Fruit fly (Drosophila melanogaster): ENCODE results near the gene Psf1.
"Not testable (repeated sequence)": the region's sequence is repeated elsewhere in the genome, so short reads cannot be mapped to it uniquely, and the experiment has no call there.

The Psf1 gene

DNA sequence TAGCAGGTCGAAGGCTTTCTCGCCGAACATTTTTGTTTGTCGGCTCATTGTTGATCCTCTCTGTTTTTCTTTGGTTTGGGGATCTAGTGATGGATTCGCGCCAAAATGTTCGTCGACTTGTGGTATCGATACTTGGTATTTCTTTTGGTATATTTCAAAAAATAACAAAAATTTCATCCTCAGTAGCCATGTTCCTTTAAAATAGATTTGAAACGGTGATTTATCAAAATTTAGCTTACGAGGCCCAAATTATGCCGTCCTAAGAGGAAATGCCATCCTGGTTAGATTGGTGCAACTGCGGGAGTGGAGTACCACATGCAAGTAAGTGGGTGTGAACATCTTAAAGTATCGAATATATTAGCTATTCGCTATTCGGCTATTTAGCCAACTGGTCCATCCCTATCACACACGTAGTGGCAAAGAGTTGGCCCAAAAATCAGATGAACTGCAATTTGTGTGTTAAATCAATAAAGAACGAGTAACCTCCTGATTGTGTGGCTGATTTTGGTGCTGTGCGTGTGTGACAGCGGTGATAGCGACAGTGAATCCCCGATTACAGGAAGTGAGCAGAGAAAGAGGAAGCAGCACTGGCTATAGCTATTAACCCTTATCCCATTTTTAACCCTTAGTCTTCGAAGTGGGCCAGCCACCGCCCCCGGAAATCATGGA, at the start of gene Psf1, which contains the start of gene Sac1:
Gene Psf1 (minus strand): TSS at position 51 of the 669 bp plus-strand sequence.
Gene Sac1 (plus strand): TSS at position 191 of the 669 bp plus-strand sequence.
- no peak for TF ChIP-seq CG8478 (optimal IDR thresholded peaks at IDR 0.05)
- TF ChIP-seq CTCF (optimal IDR thresholded peaks at IDR 0.05) = peak; percentile 8 to 30

dm6 chr3L:1295693-1296092, 48.2 kb upstream of the Psf1 start, which contains the start of gene Rabex-5:
Rabex-5 (plus strand) TSS chr3L:1295913.
- TF ChIP-seq CG8478 (optimal IDR thresholded peaks at IDR 0.05) (no peak), CTCF (optimal IDR thresholded peaks at IDR 0.05) (peak; percentile 12 to 38)

DNA sequence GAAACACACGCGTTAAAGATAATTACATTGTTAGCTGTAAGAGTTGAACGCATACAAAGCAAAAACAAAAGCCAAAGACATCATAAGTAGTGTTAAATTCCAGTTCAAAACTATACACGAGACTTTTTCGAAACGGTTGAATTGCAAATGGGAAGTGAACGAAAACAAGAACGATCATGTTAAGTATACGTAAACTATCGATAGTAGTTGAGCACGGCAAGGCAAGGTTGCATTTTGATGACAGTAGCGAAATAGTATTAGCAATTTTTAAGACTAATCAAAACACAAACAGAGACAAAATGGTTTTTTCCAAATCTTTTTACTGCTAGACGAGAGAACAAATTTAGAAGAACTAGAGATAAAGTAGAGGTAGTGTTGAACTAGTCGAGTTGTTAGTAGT, 47.4 kb upstream of the Psf1 start:
- no peak for TF ChIP-seq CTCF (optimal IDR thresholded peaks at IDR 0.05)
- TF ChIP-seq CG8478 (optimal IDR thresholded peaks at IDR 0.05) = no peak

dm6 chr3L:1280890-1281622, 33.6 kb upstream of the Psf1 start:
- TF ChIP-seq CG8478 (optimal IDR thresholded peaks at IDR 0.05) = no peak
- no peak for TF ChIP-seq CTCF (optimal IDR thresholded peaks at IDR 0.05)

dm6 chr3L:1279685-1280084, 32.2 kb upstream of the Psf1 start:
- TF ChIP-seq CTCF (optimal IDR thresholded peaks at IDR 0.05) (no peak), CG8478 (optimal IDR thresholded peaks at IDR 0.05) (no peak)

DNA sequence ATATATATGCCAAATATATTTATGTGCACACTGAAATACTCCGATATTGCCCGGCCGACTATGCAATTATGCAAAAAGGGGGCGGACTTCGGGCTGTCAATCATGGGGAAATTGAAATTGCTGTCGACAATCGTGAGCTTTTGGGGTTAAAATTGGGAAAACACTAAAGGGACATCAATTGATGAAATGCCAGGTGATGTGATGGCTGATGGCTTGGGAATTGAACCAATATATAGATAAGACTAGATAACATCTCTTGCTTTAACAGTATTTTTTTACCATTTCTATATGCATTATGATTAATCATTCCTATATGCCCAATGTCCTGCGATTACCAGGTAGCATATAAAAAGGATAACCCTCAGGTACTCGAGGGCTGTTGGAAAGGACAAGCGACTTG, 30.5 kb upstream of the Psf1 start:
- no peak for TF ChIP-seq CG8478 (optimal IDR thresholded peaks at IDR 0.05)
- no peak for TF ChIP-seq CTCF (optimal IDR thresholded peaks at IDR 0.05)

DNA sequence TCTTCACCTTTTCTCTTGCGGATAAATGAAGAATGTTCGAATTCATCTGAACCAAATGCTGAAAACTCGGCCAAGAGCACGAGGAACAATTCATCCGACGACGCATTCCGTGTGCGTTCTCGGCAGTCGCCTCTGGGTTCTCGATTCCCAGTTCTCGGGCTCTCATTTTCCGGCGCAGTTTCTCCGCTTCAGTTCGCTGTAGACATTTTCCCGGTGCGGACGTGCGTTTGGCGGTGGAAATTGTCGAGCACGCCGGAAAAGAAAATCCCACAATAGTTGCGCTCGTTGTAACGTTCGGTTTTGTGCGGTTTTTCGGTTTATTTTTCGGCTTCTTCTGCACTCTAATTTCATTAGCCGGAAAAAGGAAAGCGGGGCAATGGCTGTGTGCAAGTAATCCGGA, 28.3 kb upstream of the Psf1 start, which contains the start of gene CG32333:
Gene CG32333 (plus strand): TSS at position 190 of the 400 bp plus-strand sequence.
- no peak for TF ChIP-seq CG8478 (optimal IDR thresholded peaks at IDR 0.05)
- no peak for TF ChIP-seq CTCF (optimal IDR thresholded peaks at IDR 0.05)

DNA sequence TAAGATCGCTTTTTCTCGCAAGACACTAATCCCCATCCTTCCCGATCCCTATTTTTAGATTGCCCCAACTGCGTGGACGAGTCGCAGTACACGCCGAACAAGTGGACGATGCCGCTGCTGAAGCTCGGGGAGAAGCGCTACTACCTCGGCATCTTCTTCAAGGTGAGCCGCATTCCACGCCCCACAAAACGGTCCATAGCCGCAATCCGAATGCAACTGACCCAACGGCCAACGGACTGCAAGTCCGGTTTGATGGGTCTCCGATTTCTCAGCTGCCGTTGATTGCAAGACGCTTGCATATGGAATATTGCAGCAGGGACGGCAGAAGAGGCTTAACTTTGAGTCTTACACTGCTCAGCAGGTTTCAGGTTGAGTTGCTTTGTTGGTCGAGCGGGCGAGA, 21.5 kb upstream of the Psf1 start:
- TF ChIP-seq CTCF (optimal IDR thresholded peaks at IDR 0.05) = no peak
- no peak for TF ChIP-seq CG8478 (optimal IDR thresholded peaks at IDR 0.05)

dm6 chr3L:1265423-1266002, 18.0 kb upstream of the Psf1 start:
- TF ChIP-seq CG8478 (optimal IDR thresholded peaks at IDR 0.05) (no peak), CTCF (optimal IDR thresholded peaks at IDR 0.05) (no peak)

dm6 chr3L:1264998-1265397, 17.5 kb upstream of the Psf1 start:
- TF ChIP-seq CG8478 (optimal IDR thresholded peaks at IDR 0.05) (no peak), CTCF (optimal IDR thresholded peaks at IDR 0.05) (no peak)

dm6 chr3L:1258547-1258946, 11.1 kb upstream of the Psf1 start:
- TF ChIP-seq CG8478 (optimal IDR thresholded peaks at IDR 0.05) (no peak), CTCF (optimal IDR thresholded peaks at IDR 0.05) (no peak)

DNA sequence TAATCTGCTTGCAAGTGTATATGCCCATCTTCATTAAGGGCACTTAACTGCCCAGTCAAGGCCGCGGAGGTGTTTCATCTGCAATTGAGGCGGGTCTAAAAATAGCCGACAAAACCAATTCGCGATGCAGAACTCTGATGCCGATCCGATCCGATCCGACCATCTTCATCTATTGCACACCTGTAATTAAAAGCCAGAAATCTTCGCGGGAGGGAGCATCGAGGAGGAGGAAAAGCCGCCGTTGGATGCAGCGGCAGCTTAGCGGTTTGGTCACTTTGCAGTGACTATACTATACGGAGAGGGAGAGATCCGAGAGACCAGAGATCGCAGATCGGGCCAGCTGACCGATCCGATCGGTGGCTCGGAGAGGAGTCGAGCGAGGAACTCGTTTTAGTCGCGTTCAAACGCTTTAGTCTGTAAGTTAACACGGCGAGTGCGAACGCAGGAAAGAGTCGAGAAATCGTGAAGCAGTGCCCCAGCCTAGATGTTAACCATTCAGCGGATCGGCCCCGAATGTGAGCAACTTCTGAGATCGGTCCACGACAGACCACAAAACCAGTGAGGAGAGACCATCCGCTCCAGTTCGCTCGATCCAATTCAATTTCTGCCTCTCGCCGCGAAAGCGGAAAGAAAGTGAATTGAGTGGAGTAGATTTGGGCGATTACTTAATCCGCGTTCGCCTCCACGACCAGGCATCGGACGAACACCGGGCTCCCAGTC, 8.7 kb upstream of the Psf1 start, which contains the start of gene tfc:
Gene tfc (plus strand): TSS at position 389 of the 720 bp plus-strand sequence.
- no peak for TF ChIP-seq CTCF (optimal IDR thresholded peaks at IDR 0.05)

- TF ChIP-seq CG8478 (optimal IDR thresholded peaks at IDR 0.05) = no peak
Observed at dm6 chr3L:1251712-1252111, 4.2 kb upstream of the Psf1 start, which contains the start of the genes CG9130 and CG9133. CG9130 (plus strand) TSS chr3L:1252012. CG9133 (plus strand) TSS chr3L:1252012.

DNA sequence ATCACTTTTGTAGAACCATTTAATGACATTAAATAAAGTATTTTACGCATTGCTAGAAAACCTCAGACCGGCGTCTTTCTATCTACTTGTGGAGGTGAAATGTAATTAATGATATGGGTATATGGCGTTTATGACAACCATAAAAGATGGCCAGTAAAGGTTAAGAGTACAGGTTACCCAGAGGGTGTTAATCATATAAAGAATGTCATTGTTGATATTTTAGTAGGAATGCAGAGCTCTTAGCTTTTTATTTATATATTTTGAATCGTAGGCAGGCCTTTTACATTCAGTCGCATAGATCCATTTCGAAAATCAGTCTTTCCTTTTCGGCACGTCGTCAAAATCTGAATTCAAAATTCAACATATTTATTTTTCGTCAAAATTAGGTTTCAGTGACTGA, 2.9 kb upstream of the Psf1 start, which contains the start of gene Bfc:
Gene Bfc (plus strand): TSS at position 301 of the 400 bp plus-strand sequence.
- no peak for TF ChIP-seq CTCF (optimal IDR thresholded peaks at IDR 0.05)
- TF ChIP-seq CG8478 (optimal IDR thresholded peaks at IDR 0.05) = no peak

dm6 chr3L:1246823-1247222, 654 bp downstream of the Psf1 start, which contains the start of gene CG32318:
CG32318 (minus strand) TSS chr3L:1246923.
- TF ChIP-seq CG8478, CTCF (optimal IDR thresholded peaks at IDR 0.05): not testable (repeated sequence)

All from S2 (cell line).